Worm (Caenorhabditis elegans): ENCODE data around the gene nlp-21.

- no peak for TF ChIP-seq egl-5 (tag; optimal IDR thresholded peaks at IDR 0.05)
- TF ChIP-seq nfya-1 (tag; optimal IDR thresholded peaks at IDR 0.05; ENCODE audit: insufficient read depth): no peak
- no peak for TF ChIP-seq nhr-12 (tag; optimal IDR thresholded peaks at IDR 0.05)
- no peak for TF ChIP-seq ZK546.5 (tag; optimal IDR thresholded peaks at IDR 0.05)
- no peak for TF ChIP-seq zag-1 (tag; optimal IDR thresholded peaks at IDR 0.05)
- no peak for TF ChIP-seq elt-1 (tag; optimal IDR thresholded peaks at IDR 0.05)
- no peak for TF ChIP-seq unc-39 (tag; optimal IDR thresholded peaks at IDR 0.05)
- TF ChIP-seq pha-4 (tag; optimal IDR thresholded peaks at IDR 0.05): no peak
- no peak for TF ChIP-seq fkh-10 (GFP tag; optimal IDR thresholded peaks at IDR 0.05)
- no peak for TF ChIP-seq ztf-11 (tag; optimal IDR thresholded peaks at IDR 0.05)
- TF ChIP-seq nhr-77 (tag; optimal IDR thresholded peaks at IDR 0.05): no peak
- no peak for TF ChIP-seq elt-3 (tag; optimal IDR thresholded peaks at IDR 0.05)
- TF ChIP-seq ceh-9 (tag; optimal IDR thresholded peaks at IDR 0.05): no peak
- TF ChIP-seq pqm-1 (tag; optimal IDR thresholded peaks at IDR 0.05): no peak
These were observed 46.7 kb downstream of the nlp-21 start, which contains the start of gene T28D6.7 for ce11 chrIII:11346383-11346782.

Measured in whole organism, L3 larva.